Fruit fly (Drosophila melanogaster) whole organism, prepupa: ENCODE measurements around the gene Cpr66Cb.

Experiments
- Blimp-1 ChIP-seq: fragments of 200-800 bp; sonication (Bioruptor generic); optimal IDR thresholded peaks from 3 replicates; lab custom pipeline; 2017; ENCODE audit warnings: missing biosample characterization, missing genetic modification characterization, mild to moderate bottlenecking, moderate library complexity, missing genetic modification reagents
- CG11762 ChIP-seq: fragments of 200-800 bp; sonication (Bioruptor generic); optimal IDR thresholded peaks from 3 replicates; lab custom pipeline; 2016; ENCODE audit warnings: missing biosample characterization, missing genetic modification characterization; ENCODE audit not compliant: insufficient read depth
- CG11902 ChIP-seq: fragments of 200-800 bp; sonication (Bioruptor generic); optimal IDR thresholded peaks from 3 replicates; lab custom pipeline; 2016; ENCODE audit warnings: missing biosample characterization, missing genetic modification characterization
- CG16779 ChIP-seq: fragments of 200-800 bp; sonication (Bioruptor generic); optimal IDR thresholded peaks from 3 replicates; lab custom pipeline; 2017; ENCODE audit warnings: missing biosample characterization, mild to moderate bottlenecking, missing genetic modification characterization
- CG6854 ChIP-seq: fragments of 200-800 bp; sonication (Bioruptor generic); optimal IDR thresholded peaks from 2 replicates; lab custom pipeline; 2017; ENCODE audit warnings: missing biosample characterization, mild to moderate bottlenecking, missing genetic modification characterization
- CG7368 ChIP-seq: fragments of 200-800 bp; sonication (Bioruptor generic); optimal IDR thresholded peaks from 3 replicates; lab custom pipeline; 2016; ENCODE audit warnings: missing biosample characterization, missing genetic modification characterization
- eg ChIP-seq: fragments of 200-800 bp; sonication (Bioruptor generic); IDR thresholded peaks from 3 replicates; pipeline ENCODE4 v1.3.6; 2022; ENCODE audit warnings: missing biosample characterization, missing genetic modification characterization

DNA sequence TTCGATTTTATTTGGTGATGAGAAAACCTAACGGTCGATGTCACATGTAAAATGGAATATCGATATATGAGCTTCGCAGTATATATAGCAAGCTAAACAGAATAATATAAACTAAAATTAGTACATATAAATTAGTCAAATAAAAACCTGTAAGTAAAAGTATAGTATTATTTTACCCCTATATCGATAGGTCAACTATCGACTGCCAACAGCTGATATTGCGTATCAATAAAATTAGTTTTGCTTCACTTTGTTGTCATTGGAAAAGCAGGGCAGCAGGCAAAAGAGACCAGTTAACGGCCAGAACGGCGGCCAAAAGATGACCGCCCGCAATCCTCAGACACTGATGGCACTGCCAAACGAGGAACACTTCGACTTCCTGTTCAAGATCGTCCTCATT lies 39.5 kb upstream of the Cpr66Cb start, which contains the start of gene Rab19:
- TF ChIP-seq eg: no peak
- TF ChIP-seq Blimp-1: peak; percentile 60
- no peak for TF ChIP-seq CG11762 (GFP tag; lab: Kevin White, UChicago)
- TF ChIP-seq CG7368 (GFP tag; lab: Kevin White, UChicago): no peak
- TF ChIP-seq CG16779 (tag; lab: Kevin White, UChicago): no peak
- TF ChIP-seq CG11902 (GFP tag; lab: Kevin White, UChicago): no peak
- no peak for TF ChIP-seq CG6854
